Worm (Caenorhabditis elegans): Measurements from ENCODE around the gene egl-3.

egl-3 gene

ce11 chrV:10204863-10205338 is 31.3 kb upstream of the egl-3 start, which contains the start of the genes ZK856.19 and ZK856.11 (continued):
- peak; percentile 28 for TF ChIP-seq hmg-11 (tag; optimal IDR thresholded peaks at IDR 0.05)
- TF ChIP-seq daf-12 (tag; optimal IDR thresholded peaks at IDR 0.05) = no peak
- no peak for TF ChIP-seq mdl-1 (tag; optimal IDR thresholded peaks at IDR 0.05)
- TF ChIP-seq nhr-67 (tag; optimal IDR thresholded peaks at IDR 0.05) = no peak
- no peak for TF ChIP-seq sea-2 (GFP tag; optimal IDR thresholded peaks at IDR 0.05)
- no peak for TF ChIP-seq elt-1 (tag; optimal IDR thresholded peaks at IDR 0.05)
- no peak for TF ChIP-seq ceh-82 (tag; optimal IDR thresholded peaks at IDR 0.05)
- TF ChIP-seq skn-1 (tag; optimal IDR thresholded peaks at IDR 0.05) = no peak

ce11 chrV:10203435-10204009 is 30.0 kb upstream of the egl-3 start, which contains the start of gene chpf-1:
chpf-1 (minus strand) TSS chrV:10203485.
- no peak for TF ChIP-seq jun-1 (tag; optimal IDR thresholded peaks at IDR 0.05)
- no peak for TF ChIP-seq aly-2 (tag; optimal IDR thresholded peaks at IDR 0.05)
- TF ChIP-seq snpc-4 (tag; optimal IDR thresholded peaks at IDR 0.05) = peak; percentile 41
- TF ChIP-seq pqm-1 (tag; optimal IDR thresholded peaks at IDR 0.05) = peak; percentile 91
- peak; percentile 34 for TF ChIP-seq nhr-43 (tag; optimal IDR thresholded peaks at IDR 0.05; ENCODE audit: poor library complexity, severe bottlenecking)
- TF ChIP-seq elt-2 (tag; optimal IDR thresholded peaks at IDR 0.05) = peak; percentile 77
- TF ChIP-seq lin-15B (tag; optimal IDR thresholded peaks at IDR 0.05) = no peak
- TF ChIP-seq elt-3 (tag; optimal IDR thresholded peaks at IDR 0.05) = peak in 1 of 3 experiments; percentile 14
- peak; percentile 86 for TF ChIP-seq ceh-28 (tag; optimal IDR thresholded peaks at IDR 0.05)
- TF ChIP-seq unc-39 (tag; optimal IDR thresholded peaks at IDR 0.05) = no peak
- TF ChIP-seq nhr-23 (tag; optimal IDR thresholded peaks at IDR 0.05) = peak; percentile 42
- TF ChIP-seq fos-1 (tag; optimal IDR thresholded peaks at IDR 0.05) = no peak

- TF ChIP-seq ama-1 (optimal IDR thresholded peaks at IDR 0.05) (peak; percentile 18), unc-62 (GFP tag; optimal IDR thresholded peaks at IDR 0.05) (no peak), nhr-76 (tag; optimal IDR thresholded peaks at IDR 0.05) (no peak), tbx-2 (tag; optimal IDR thresholded peaks at IDR 0.05) (no peak), nhr-237 (tag; optimal IDR thresholded peaks at IDR 0.05) (no peak), sea-2 (GFP tag; optimal IDR thresholded peaks at IDR 0.05) (no peak), ztf-11 (tag; optimal IDR thresholded peaks at IDR 0.05) (no peak), ZK546.5 (tag; optimal IDR thresholded peaks at IDR 0.05) (no peak), daf-12 (tag; optimal IDR thresholded peaks at IDR 0.05) (no peak), unc-39 (tag; optimal IDR thresholded peaks at IDR 0.05) (no peak), ztf-4 (tag; optimal IDR thresholded peaks at IDR 0.05) (no peak), elt-2 (tag; optimal IDR thresholded peaks at IDR 0.05) (peak; percentile 4)
Observed at ce11 chrV:10202340-10202739, 28.8 kb upstream of the egl-3 start.

ce11 chrV:10201913-10202312 is 28.4 kb upstream of the egl-3 start, which contains the start of gene ZK856.7:
ZK856.7 (plus strand) TSS chrV:10202098.
- TF ChIP-seq nhr-12 (tag; optimal IDR thresholded peaks at IDR 0.05) (no peak), hmg-11 (tag; optimal IDR thresholded peaks at IDR 0.05) (no peak), elt-2 (tag; optimal IDR thresholded peaks at IDR 0.05) (no peak), nhr-237 (tag; optimal IDR thresholded peaks at IDR 0.05) (no peak), nhr-23 (tag; optimal IDR thresholded peaks at IDR 0.05) (peak; percentile 25)

ce11 chrV:10198386-10198785 is 24.8 kb upstream of the egl-3 start, which contains the start of gene ZK856.6:
ZK856.6 (plus strand) TSS chrV:10198686.
- no peak for TF ChIP-seq lin-39 (tag; optimal IDR thresholded peaks at IDR 0.05)

ce11 chrV:10191242-10191641 is 17.7 kb upstream of the egl-3 start:
- no peak for TF ChIP-seq tbx-2 (tag; optimal IDR thresholded peaks at IDR 0.05)
- TF ChIP-seq nhr-23 (tag; optimal IDR thresholded peaks at IDR 0.05) = no peak
- no peak for TF ChIP-seq sea-2 (GFP tag; optimal IDR thresholded peaks at IDR 0.05)
- peak; percentile 22 for TF ChIP-seq elt-2 (tag; optimal IDR thresholded peaks at IDR 0.05)

ce11 chrV:10190081-10190556 is 16.6 kb upstream of the egl-3 start, which contains the start of gene ZK856.5:
ZK856.5 (minus strand) TSS chrV:10190131.
- TF ChIP-seq pha-4 (tag; optimal IDR thresholded peaks at IDR 0.05) (peak; percentile 14), elt-2 (tag; optimal IDR thresholded peaks at IDR 0.05) (peak; percentile 91), eor-1 (tag; optimal IDR thresholded peaks at IDR 0.05) (no peak), pqm-1 (tag; optimal IDR thresholded peaks at IDR 0.05) (peak; percentile 94)
